Fruit fly (Drosophila melanogaster) S2 (cell line): ENCODE data around the gene Rab11.

Experiments used
- CG8478 ChIP-seq: fragments of >200 bp; optimal IDR thresholded peaks from 2 replicates; lab custom pipeline; 2018
- CTCF ChIP-seq, 2 experiments: fragments of >200 bp; optimal IDR thresholded peaks; 2 replicates each; lab custom pipeline; 2018

- TF ChIP-seq CG8478 (no peak), CTCF (optimal IDR thresholded peaks at IDR 0.05; lab: Kevin White, UChicago) (no peak)
Observed at dm6 chr3R:21156572-21157480, 45.6 kb downstream of the Rab11 start.
